Fruit fly (Drosophila melanogaster) whole organism, embryonic: Measurements from ENCODE around the gene CG6083.

Experiments
- Ada2b ChIP-seq: fragments of 200-800 bp; sonication (Bioruptor generic); IDR thresholded peaks from 2 replicates; pipeline ENCODE4 v1.3.6; 2022; ENCODE audit warnings: missing biosample characterization, missing genetic modification characterization
- Adf1 ChIP-seq: fragments of 200-800 bp; sonication (Bioruptor generic); IDR thresholded peaks from 2 replicates; pipeline ENCODE4 v1.3.6; 2022; ENCODE audit warnings: missing biosample characterization, missing genetic modification characterization
- CG10147 ChIP-seq: fragments of 200-800 bp; sonication (Bioruptor generic); optimal IDR thresholded peaks from 2 replicates; lab custom pipeline; 2019; ENCODE audit warnings: missing biosample characterization, mild to moderate bottlenecking, missing genetic modification characterization, moderate library complexity
- CG10366 ChIP-seq: fragments of 200-800 bp; sonication (Bioruptor generic); IDR thresholded peaks from 2 replicates; pipeline ENCODE4 v1.3.6; 2022; ENCODE audit warnings: missing biosample characterization, missing genetic modification characterization
- CG10654 ChIP-seq: fragments of 200-800 bp; sonication (Bioruptor generic); optimal IDR thresholded peaks from 2 replicates; lab custom pipeline; 2016; ENCODE audit warnings: missing biosample characterization, missing genetic modification characterization
- CG11398 ChIP-seq: fragments of 200-800 bp; sonication (Bioruptor generic); optimal IDR thresholded peaks from 2 replicates; lab custom pipeline; 2016; ENCODE audit warnings: missing biosample characterization, missing genetic modification characterization
- CG11696 ChIP-seq: fragments of 200-800 bp; sonication (Bioruptor generic); IDR thresholded peaks from 2 replicates; pipeline ENCODE4 v1.3.6; 2022; ENCODE audit warnings: missing biosample characterization, missing genetic modification characterization
- CG12942 ChIP-seq: fragments of 200-800 bp; sonication (Bioruptor generic); optimal IDR thresholded peaks from 3 replicates; lab custom pipeline; 2016; ENCODE audit warnings: missing biosample characterization, missing genetic modification characterization
- CG15479 ChIP-seq: fragments of 200-800 bp; sonication (Bioruptor generic); optimal IDR thresholded peaks from 3 replicates; lab custom pipeline; 2019; ENCODE audit warnings: missing biosample characterization, mild to moderate bottlenecking, missing genetic modification characterization, moderate library complexity
- CG16815 ChIP-seq: fragments of 200-800 bp; sonication (Bioruptor generic); optimal IDR thresholded peaks from 3 replicates; lab custom pipeline; 2017; ENCODE audit warnings: missing biosample characterization, mild to moderate bottlenecking, missing genetic modification characterization
- CG16863 ChIP-seq: fragments of 200-800 bp; sonication (Bioruptor generic); optimal IDR thresholded peaks from 3 replicates; lab custom pipeline; 2016; ENCODE audit warnings: missing biosample characterization, missing genetic modification characterization
- CG18599 ChIP-seq: fragments of 200-800 bp; sonication (Bioruptor generic); optimal IDR thresholded peaks from 3 replicates; lab custom pipeline; 2017; ENCODE audit warnings: missing biosample characterization, missing genetic modification characterization, mild to moderate bottlenecking, moderate library complexity, missing genetic modification reagents
- CG2199 ChIP-seq: fragments of 200-800 bp; sonication (Bioruptor generic); IDR thresholded peaks from 3 replicates; pipeline ENCODE4 v1.3.6; 2022; ENCODE audit warnings: missing biosample characterization, missing genetic modification characterization
- CG30020 ChIP-seq: fragments of 200-800 bp; optimal IDR thresholded peaks from 2 replicates; lab custom pipeline; 2019; ENCODE audit warnings: missing biosample characterization, mild to moderate bottlenecking, missing genetic modification characterization, moderate library complexity
- CG31365 ChIP-seq: fragments of 200-800 bp; sonication (Bioruptor generic); optimal IDR thresholded peaks from 2 replicates; lab custom pipeline; 2018; ENCODE audit warnings: missing biosample characterization, mild to moderate bottlenecking, missing genetic modification characterization
- CG3726 ChIP-seq: fragments of 200-800 bp; sonication (Bioruptor generic); IDR thresholded peaks from 3 replicates; pipeline ENCODE4, ENCODE4 v1.3.6; 2022; ENCODE audit warnings: missing biosample characterization, missing genetic modification characterization
- CG3838 ChIP-seq: fragments of 200-800 bp; sonication (Bioruptor generic); optimal IDR thresholded peaks from 3 replicates; lab custom pipeline; 2016; ENCODE audit warnings: missing biosample characterization, missing genetic modification characterization
- CG4282 ChIP-seq: fragments of 200-800 bp; sonication (Bioruptor generic); optimal IDR thresholded peaks from 2 replicates; lab custom pipeline; 2016; ENCODE audit warnings: missing biosample characterization, missing genetic modification characterization
- CG7963 ChIP-seq: fragments of 200-800 bp; sonication (Bioruptor generic); IDR thresholded peaks from 3 replicates; pipeline ENCODE4 v1.3.6; 2022; ENCODE audit warnings: missing biosample characterization, missing genetic modification characterization; ENCODE audit not compliant: partially characterized antibody
- CG8290 ChIP-seq, 3 experiments: fragments of 200-800 bp; sonication (Bioruptor generic); optimal IDR thresholded peaks; 2 replicates each; lab custom pipeline; 2016 to 2019; ENCODE audit warnings: missing biosample characterization in 3 of 3, missing genetic modification characterization in 3 of 3, mild to moderate bottlenecking in 2 of 3, moderate library complexity in 1 of 3
- CG8478 ChIP-seq: fragments of >200 bp; optimal IDR thresholded peaks from 2 replicates; lab custom pipeline; 2018
- CG8765 ChIP-seq: fragments of 200-800 bp; sonication (Bioruptor generic); IDR thresholded peaks from 2 replicates; pipeline ENCODE4 v1.3.6; 2022; ENCODE audit warnings: missing biosample characterization, missing genetic modification characterization
- CG9437 ChIP-seq: fragments of 200-800 bp; sonication (Bioruptor generic); optimal IDR thresholded peaks from 2 replicates; lab custom pipeline; 2018; ENCODE audit warnings: missing biosample characterization, mild to moderate bottlenecking, missing genetic modification characterization
- CTCF ChIP-seq: fragments of 200-800 bp; sonication (Bioruptor generic); optimal IDR thresholded peaks from 2 replicates; lab custom pipeline; 2017; ENCODE audit warnings: missing biosample characterization, mild to moderate bottlenecking, missing genetic modification characterization, moderate library complexity
- D ChIP-seq, 2 experiments: fragments of 200-800 bp in 1 of 2; fragments of >200 bp in 1 of 2; sonication (Bioruptor generic) in 1 of 2; optimal IDR thresholded peaks; 2 replicates in 1 of 2; 3 replicates in 1 of 2; lab custom pipeline; 2017; ENCODE audit warnings: mild to moderate bottlenecking in 1 of 2, missing biosample characterization in 1 of 2, missing genetic modification characterization in 1 of 2, missing genetic modification reagents in 1 of 2
- Deaf1 ChIP-seq: fragments of 200-800 bp; optimal IDR thresholded peaks from 3 replicates; lab custom pipeline; 2019; ENCODE audit warnings: missing biosample characterization, mild to moderate bottlenecking, missing genetic modification characterization, moderate library complexity
- GATAe ChIP-seq: fragments of 200-800 bp; sonication (Bioruptor generic); conservative IDR thresholded peaks from 2 replicates; pipeline ENCODE4 v1.3.6; 2022; ENCODE audit warnings: missing biosample characterization, missing genetic modification characterization
- H2.0 ChIP-seq: fragments of 200-800 bp; sonication (Bioruptor generic); IDR thresholded peaks from 2 replicates; pipeline ENCODE4 v1.3.6; 2022; ENCODE audit warnings: missing biosample characterization, missing genetic modification characterization
- HLHmδ ChIP-seq: fragments of 200-800 bp; sonication (Bioruptor generic); optimal IDR thresholded peaks from 2 replicates; lab custom pipeline; 2018; ENCODE audit warnings: missing biosample characterization, mild to moderate bottlenecking, missing genetic modification characterization, moderate library complexity
- Nf-YB ChIP-seq: fragments of 200-800 bp; sonication (Bioruptor generic); optimal IDR thresholded peaks from 3 replicates; lab custom pipeline; 2019; ENCODE audit warnings: missing biosample characterization, mild to moderate bottlenecking, missing genetic modification characterization, moderate library complexity
- Nf-YC ChIP-seq: fragments of 200-800 bp; optimal IDR thresholded peaks from 3 replicates; lab custom pipeline; 2019; ENCODE audit warnings: missing biosample characterization, mild to moderate bottlenecking, missing genetic modification characterization, moderate library complexity
- NfI ChIP-seq: fragments of 200-800 bp; sonication (Bioruptor generic); optimal IDR thresholded peaks from 3 replicates; lab custom pipeline; 2018; ENCODE audit warnings: missing biosample characterization, mild to moderate bottlenecking, missing genetic modification characterization, moderate library complexity
- Rx ChIP-seq: fragments of 200-800 bp; sonication (Bioruptor generic); IDR thresholded peaks from 2 replicates; pipeline ENCODE4 v1.3.6; 2022; ENCODE audit warnings: missing biosample characterization, missing genetic modification characterization
- Sry-β ChIP-seq: fragments of 200-800 bp; sonication (Bioruptor generic); optimal IDR thresholded peaks from 2 replicates; lab custom pipeline; 2018; ENCODE audit warnings: missing biosample characterization, mild to moderate bottlenecking, missing genetic modification characterization, moderate library complexity
- Taf1 ChIP-seq: fragments of 200-800 bp; sonication (Bioruptor generic); IDR thresholded peaks from 2 replicates; pipeline ENCODE4 v1.3.6; 2022; ENCODE audit warnings: missing biosample characterization, missing genetic modification characterization
- ash1 ChIP-seq: fragments of 200-800 bp; sonication (Bioruptor generic); optimal IDR thresholded peaks from 2 replicates; lab custom pipeline; 2018; ENCODE audit warnings: missing biosample characterization, mild to moderate bottlenecking, missing genetic modification characterization
- bigmax ChIP-seq: fragments of 200-800 bp; sonication (Bioruptor generic); optimal IDR thresholded peaks from 2 replicates; lab custom pipeline; 2018; ENCODE audit warnings: missing biosample characterization, mild to moderate bottlenecking, missing genetic modification characterization
- bsh ChIP-seq, 2 experiments: fragments of 200-800 bp; sonication (Bioruptor generic); optimal IDR thresholded peaks; 2 replicates each; lab custom pipeline; 2017 to 2018; ENCODE audit warnings: mild to moderate bottlenecking in 2 of 2, missing biosample characterization in 2 of 2, missing genetic modification characterization in 2 of 2, moderate library complexity in 1 of 2
- eyg ChIP-seq: fragments of 200-800 bp; sonication (Bioruptor generic); optimal IDR thresholded peaks from 3 replicates; lab custom pipeline; 2016; ENCODE audit warnings: missing biosample characterization, missing genetic modification characterization
- fd96Cb ChIP-seq: fragments of 200-800 bp; sonication (Bioruptor generic); optimal IDR thresholded peaks from 2 replicates; lab custom pipeline; 2018; ENCODE audit warnings: missing biosample characterization, mild to moderate bottlenecking, missing genetic modification characterization, moderate library complexity
- lbe ChIP-seq: fragments of 200-800 bp; sonication (Bioruptor generic); optimal IDR thresholded peaks from 2 replicates; lab custom pipeline; 2016; ENCODE audit warnings: missing biosample characterization, mild to moderate bottlenecking, missing genetic modification characterization
- lmd ChIP-seq: fragments of 200-800 bp; sonication (Bioruptor generic); IDR thresholded peaks from 2 replicates; pipeline ENCODE4 v1.3.6; 2022; ENCODE audit warnings: missing biosample characterization, missing genetic modification characterization
- psq ChIP-seq: fragments of 200-800 bp; sonication (Bioruptor generic); optimal IDR thresholded peaks from 2 replicates; lab custom pipeline; 2017; ENCODE audit warnings: missing biosample characterization, missing genetic modification characterization
- schlank ChIP-seq: fragments of 200-800 bp; sonication (Bioruptor generic); optimal IDR thresholded peaks from 2 replicates; lab custom pipeline; 2018; ENCODE audit warnings: missing biosample characterization, mild to moderate bottlenecking, missing genetic modification characterization
- scrt ChIP-seq: fragments of 200-800 bp; sonication (Bioruptor generic); optimal IDR thresholded peaks from 2 replicates; lab custom pipeline; 2018; ENCODE audit warnings: missing biosample characterization, mild to moderate bottlenecking, missing genetic modification characterization, moderate library complexity
- sima ChIP-seq: fragments of 200-800 bp; sonication (Bioruptor generic); optimal IDR thresholded peaks from 2 replicates; lab custom pipeline; 2016; ENCODE audit warnings: missing biosample characterization, missing genetic modification characterization
- ssp ChIP-seq: fragments of 200-800 bp; sonication (Bioruptor generic); IDR thresholded peaks from 2 replicates; pipeline ENCODE4 v1.3.6; 2022; ENCODE audit warnings: missing biosample characterization, missing genetic modification characterization
- vnd ChIP-seq: fragments of 200-800 bp; sonication (Bioruptor generic); IDR thresholded peaks from 3 replicates; pipeline ENCODE4 v1.3.6; 2022; ENCODE audit warnings: missing biosample characterization, missing genetic modification characterization; ENCODE audit not compliant: partially characterized antibody

Gene CG6083

DNA sequence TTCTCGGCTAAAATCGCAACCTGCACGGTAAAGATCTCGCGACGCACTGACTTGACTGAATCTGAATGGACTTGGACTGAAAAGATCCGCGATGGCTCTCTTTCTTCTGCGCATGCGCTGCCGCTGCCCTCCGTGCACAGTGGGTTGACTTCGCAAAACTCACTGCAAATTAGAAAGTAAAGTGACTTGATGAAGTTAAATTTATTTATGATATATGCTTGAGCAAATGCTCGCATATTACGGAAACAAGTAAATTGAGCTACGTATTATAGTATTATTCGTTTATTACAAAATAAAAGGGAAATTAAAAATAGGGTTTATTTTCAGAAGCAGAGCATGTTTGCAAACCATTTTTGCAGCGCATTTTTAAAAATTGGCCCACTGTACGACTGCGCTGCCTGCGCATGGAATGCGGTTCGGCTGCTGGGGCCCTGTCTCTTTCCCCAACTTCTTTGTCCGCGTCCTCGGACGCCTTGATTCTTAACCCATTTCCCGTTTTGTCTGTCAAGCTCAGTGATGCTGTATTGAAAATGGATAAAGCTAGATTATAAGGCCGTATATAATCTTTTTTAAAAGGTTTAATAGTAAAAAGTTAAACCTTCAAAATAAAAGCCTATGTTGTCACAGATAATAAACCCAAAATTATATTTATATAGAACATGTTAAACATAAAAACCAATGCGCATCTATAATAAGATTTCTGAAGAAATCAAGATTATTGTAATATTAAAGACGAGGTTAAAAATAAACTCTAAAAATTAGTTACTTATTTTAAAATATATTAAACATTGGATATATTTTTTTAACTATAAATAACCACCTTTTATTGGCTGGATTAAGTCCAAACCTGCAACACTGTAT is 38.0 kb downstream of the CG6083 start, which contains the start of gene rt (continued):
- TF ChIP-seq CG16815 (GFP tag; lab: Kevin White, UChicago) (peak; percentile 56), eyg (GFP tag; lab: Kevin White, UChicago) (no peak), ash1 (no peak), CG7963 (no peak), Taf1 (GFP tag; lab: Robert Waterston, UW) (no peak), schlank (tag; lab: Kevin White, UChicago) (no peak), CG30020 (tag; lab: Kevin White, UChicago) (peak; percentile 39), CG15479 (GFP tag; lab: Kevin White, UChicago) (no peak), Deaf1 (tag; lab: Kevin White, UChicago) (peak; percentile 6), CG9437 (GFP tag; lab: Kevin White, UChicago) (peak; percentile 21), CG8478 (lab: Kevin White, UChicago) (no peak), CG8765 (GFP tag; lab: Robert Waterston, UW) (no peak), Adf1 (GFP tag; lab: Robert Waterston, UW) (0 out of 2 replicates have a peak, but pooled peaks have one; percentile 20), CG11696 (no peak), CG10147 (GFP tag; lab: Kevin White, UChicago) (no peak), CTCF (GFP tag; lab: Kevin White, UChicago) (no peak), psq (GFP tag; lab: Kevin White, UChicago) (peak; percentile 9), CG2199 (0 out of 3 replicates have a peak, but pooled peaks have one; percentile 67), Rx (GFP tag; lab: Robert Waterston, UW) (no peak; the same call in 1 of the 2 replicates), vnd (GFP tag; lab: Robert Waterston, UW) (no peak), scrt (peak; percentile 20), H2.0 (GFP tag; lab: Robert Waterston, UW) (peak; percentile 30; the same call in 1 of the 2 replicates), CG16863 (peak; percentile 38), sima (GFP tag; lab: Kevin White, UChicago) (no peak), CG4282 (GFP tag; lab: Kevin White, UChicago) (no peak), bigmax (GFP tag; lab: Kevin White, UChicago) (no peak), GATAe (GFP tag; lab: Robert Waterston, UW) (no peak), bsh (GFP tag; optimal IDR thresholded peaks at IDR 0.05; lab: Kevin White, UChicago) (peak; percentile 52 to 77), NfI (GFP tag; lab: Kevin White, UChicago) (peak; percentile 32), fd96Cb (peak; percentile 60), CG10366 (GFP tag; lab: Robert Waterston, UW) (0 out of 2 replicates have a peak, but pooled peaks have one; percentile 16), CG3726 (0 out of 3 replicates have a peak, but pooled peaks have one; percentile 19), lbe (GFP tag; lab: Kevin White, UChicago) (peak; percentile 26), CG8290 (GFP tag; optimal IDR thresholded peaks at IDR 0.05; lab: Kevin White, UChicago) (peak; percentile 25), CG8290 (tag; optimal IDR thresholded peaks at IDR 0.05; lab: Kevin White, UChicago) (no peak), Sry-β (peak; percentile 85), CG10654 (GFP tag; lab: Kevin White, UChicago) (peak; percentile 4), CG11398 (GFP tag; lab: Kevin White, UChicago) (no peak), Ada2b (0 out of 2 replicates have a peak, but pooled peaks have one; percentile 32), CG18599 (GFP tag; lab: Kevin White, UChicago) (no peak), HLHmδ (GFP tag; lab: Kevin White, UChicago) (no peak), CG3838 (GFP tag; lab: Kevin White, UChicago) (no peak), CG31365 (tag; lab: Kevin White, UChicago) (no peak), CG12942 (GFP tag; lab: Kevin White, UChicago) (no peak), lmd (no peak; the same call in 1 of the 2 replicates), Nf-YC (tag; lab: Kevin White, UChicago) (peak; percentile 21), ssp (GFP tag; lab: Robert Waterston, UW) (no peak), Nf-YB (GFP tag; lab: Kevin White, UChicago) (peak; percentile 29), D (optimal IDR thresholded peaks at IDR 0.05; lab: Kevin White, UChicago) (no peak), D (GFP tag; optimal IDR thresholded peaks at IDR 0.05; lab: Kevin White, UChicago) (peak; percentile 57)
